Worm (Caenorhabditis elegans) whole organism, young adult: ENCODE results near the gene str-9.

ENCODE experiments used
- D2030.7 ChIP-seq: fragments of 200-800 bp; sonication (Bioruptor generic); IDR thresholded peaks from 2 replicates; pipeline ENCODE4 v1.3.6; 2022; ENCODE audit warnings: missing genetic modification reagents, missing genetic modification characterization, missing compliant biosample characterization
- F23B12.7 ChIP-seq: sonication (generic microtip); optimal IDR thresholded peaks from 2 replicates; lab custom pipeline; 2017; ENCODE audit warnings: missing genetic modification characterization, mild to moderate bottlenecking, missing compliant biosample characterization, antibody characterized with exemption, moderate library complexity; ENCODE audit not compliant: insufficient read depth
- F33H1.4 ChIP-seq: fragments of 200-800 bp; sonication (Bioruptor generic); IDR thresholded peaks from 2 replicates; pipeline ENCODE4 v1.3.6; 2022; ENCODE audit warnings: missing genetic modification reagents, missing genetic modification characterization, missing compliant biosample characterization
- F57A8.1 ChIP-seq: fragments of 200-800 bp; sonication (Bioruptor generic); optimal IDR thresholded peaks from 2 replicates; lab custom pipeline; 2018; ENCODE audit warnings: mild to moderate bottlenecking, missing genetic modification characterization, moderate library complexity, missing compliant biosample characterization
- K11D2.4 ChIP-seq: fragments of 200-800 bp; sonication (Bioruptor generic); IDR thresholded peaks from 2 replicates; pipeline ENCODE4 v1.3.6; 2022; ENCODE audit warnings: missing genetic modification reagents, missing genetic modification characterization, missing compliant biosample characterization
- Y56A3A.18 ChIP-seq: fragments of 200-800 bp; sonication (Bioruptor generic); IDR thresholded peaks from 2 replicates; pipeline ENCODE4 v1.3.6; 2022; ENCODE audit warnings: missing genetic modification reagents, missing genetic modification characterization, missing compliant biosample characterization
- attf-3 ChIP-seq: fragments of 200-800 bp; sonication (Bioruptor generic); conservative IDR thresholded peaks from 2 replicates; pipeline ENCODE4 v1.3.6; 2022; ENCODE audit warnings: missing genetic modification reagents, missing genetic modification characterization, missing compliant biosample characterization
- attf-5 ChIP-seq: fragments of 200-800 bp; sonication (Bioruptor generic); optimal IDR thresholded peaks from 2 replicates; lab custom pipeline; 2018; ENCODE audit warnings: mild to moderate bottlenecking, missing genetic modification characterization, missing compliant biosample characterization
- bed-1 ChIP-seq: fragments of 200-800 bp; sonication (Bioruptor generic); IDR thresholded peaks from 2 replicates; pipeline ENCODE4 v1.3.6; 2022; ENCODE audit warnings: missing genetic modification reagents, missing genetic modification characterization, missing compliant biosample characterization
- ceh-100 ChIP-seq: fragments of 200-800 bp; sonication (Bioruptor generic); IDR thresholded peaks from 2 replicates; pipeline ENCODE4 v1.3.6; 2022; ENCODE audit warnings: missing genetic modification reagents, missing genetic modification characterization, missing compliant biosample characterization
- ceh-27 ChIP-seq: fragments of 200-800 bp; sonication (Bioruptor generic); optimal IDR thresholded peaks from 2 replicates; lab custom pipeline; 2018; ENCODE audit warnings: mild to moderate bottlenecking, missing genetic modification characterization, moderate library complexity, missing compliant biosample characterization
- ceh-91 ChIP-seq: fragments of 200-800 bp; sonication (Bioruptor generic); IDR thresholded peaks from 2 replicates; pipeline ENCODE4 v1.3.6; 2022; ENCODE audit warnings: missing genetic modification reagents, missing genetic modification characterization, missing compliant biosample characterization
- die-1 ChIP-seq: sonication (generic microtip); optimal IDR thresholded peaks from 2 replicates; lab custom pipeline; 2016; ENCODE audit warnings: missing genotype, mild to moderate bottlenecking, missing genetic modification characterization, missing compliant biosample characterization
- dpff-1 ChIP-seq: sonication (generic microtip); optimal IDR thresholded peaks from 2 replicates; lab custom pipeline; 2017; ENCODE audit warnings: mild to moderate bottlenecking, missing genetic modification characterization, missing compliant biosample characterization
- dpl-1 ChIP-seq: fragments of 150-350 bp; optimal IDR thresholded peaks from 2 replicates; lab custom pipeline; 2014; ENCODE audit warnings: missing biosample characterization, missing genetic modification reagents, missing genetic modification characterization
- efl-1 ChIP-seq: fragments of 150-350 bp; optimal IDR thresholded peaks from 2 replicates; lab custom pipeline; 2014; ENCODE audit warnings: missing biosample characterization, missing genetic modification reagents, missing genetic modification characterization
- egrh-3 ChIP-seq: fragments of 200-800 bp; sonication (Bioruptor generic); IDR thresholded peaks from 2 replicates; pipeline ENCODE4 v1.3.6; 2022; ENCODE audit warnings: missing genetic modification reagents, missing genetic modification characterization, missing compliant biosample characterization
- ekl-4 ChIP-seq: fragments of 200-800 bp; sonication (Bioruptor generic); IDR thresholded peaks from 2 replicates; pipeline ENCODE4 v1.3.6; 2022; ENCODE audit warnings: missing genetic modification reagents, missing genetic modification characterization, missing compliant biosample characterization
- hlh-12 ChIP-seq: sonication (generic microtip); optimal IDR thresholded peaks from 2 replicates; lab custom pipeline; 2016; ENCODE audit warnings: missing genetic modification characterization, missing compliant biosample characterization
- hrde-1 ChIP-seq: sonication (generic microtip); optimal IDR thresholded peaks from 2 replicates; lab custom pipeline; 2016; ENCODE audit warnings: missing genetic modification characterization, mild to moderate bottlenecking, missing compliant biosample characterization, moderate library complexity, missing genotype, missing genetic modification reagents, borderline replicate concordance
- hsf-1 ChIP-seq: fragments of 200-800 bp; sonication (Bioruptor generic); IDR thresholded peaks from 2 replicates; pipeline ENCODE4 v1.3.6; 2022; ENCODE audit warnings: missing genetic modification reagents, missing genetic modification characterization, missing compliant biosample characterization
- let-607 ChIP-seq, 2 experiments: fragments of 200-800 bp in 1 of 2; sonication (Bioruptor generic) in 1 of 2; sonication (generic microtip) in 1 of 2; optimal IDR thresholded peaks; 2 replicates each; lab custom pipeline; 2016 to 2018; ENCODE audit warnings: mild to moderate bottlenecking in 2 of 2, missing compliant biosample characterization in 2 of 2, missing genetic modification characterization in 2 of 2, moderate library complexity in 2 of 2, missing genotype in 1 of 2
- lin-26 ChIP-seq: fragments of 200-800 bp; sonication (Bioruptor generic); IDR thresholded peaks from 2 replicates; pipeline ENCODE4 v1.3.6; 2022; ENCODE audit warnings: missing genetic modification reagents, missing genetic modification characterization, missing compliant biosample characterization
- lin-40 ChIP-seq: sonication (generic microtip); optimal IDR thresholded peaks from 2 replicates; lab custom pipeline; 2016; ENCODE audit warnings: missing genetic modification characterization, mild to moderate bottlenecking, missing compliant biosample characterization, missing genotype, missing genetic modification reagents
- madf-6 ChIP-seq: fragments of 200-800 bp; sonication (Bioruptor generic); IDR thresholded peaks from 2 replicates; pipeline ENCODE4 v1.3.6; 2022; ENCODE audit warnings: missing genetic modification reagents, missing genetic modification characterization, missing compliant biosample characterization
- mcd-1 ChIP-seq: fragments of 200-800 bp; sonication (Bioruptor generic); IDR thresholded peaks from 2 replicates; pipeline ENCODE4 v1.3.6; 2022; ENCODE audit warnings: missing genetic modification reagents, missing genetic modification characterization, missing compliant biosample characterization
- mes-4 ChIP-seq: sonication (generic microtip); optimal IDR thresholded peaks from 2 replicates; lab custom pipeline; 2016; ENCODE audit warnings: missing genotype, missing genetic modification characterization, missing compliant biosample characterization
- mxl-1 ChIP-seq: sonication (generic microtip); optimal IDR thresholded peaks from 2 replicates; lab custom pipeline; 2016; ENCODE audit warnings: missing genetic modification characterization, missing compliant biosample characterization
- nhr-120 ChIP-seq: fragments of 200-800 bp; sonication (Bioruptor generic); IDR thresholded peaks from 2 replicates; pipeline ENCODE4 v1.3.6; 2022; ENCODE audit warnings: missing genetic modification characterization, missing compliant biosample characterization
- sea-2 ChIP-seq: fragments of 200-800 bp; sonication (Bioruptor generic); IDR thresholded peaks from 2 replicates; pipeline ENCODE4 v1.3.6; 2022; ENCODE audit warnings: missing genetic modification characterization, missing compliant biosample characterization
- snpc-4 ChIP-seq, 5 experiments: fragments of 150-350 bp in 1 of 5; sonication (generic microtip) in 4 of 5; optimal IDR thresholded peaks; 2 replicates each; lab custom pipeline; 2014 to 2018; ENCODE audit warnings: missing genetic modification characterization in 5 of 5, missing biosample characterization in 3 of 5, antibody characterized with exemption in 2 of 5, mild to moderate bottlenecking in 2 of 5, missing compliant biosample characterization in 2 of 5, missing genotype in 2 of 5, moderate library complexity in 2 of 5, missing genetic modification reagents in 1 of 5
- sptf-2 ChIP-seq: fragments of 200-800 bp; sonication (Bioruptor generic); optimal IDR thresholded peaks from 2 replicates; lab custom pipeline; 2018; ENCODE audit warnings: mild to moderate bottlenecking, missing genetic modification characterization, missing compliant biosample characterization
- tlf-1 ChIP-seq: fragments of 200-800 bp; sonication (Bioruptor generic); optimal IDR thresholded peaks from 2 replicates; lab custom pipeline; 2018; ENCODE audit warnings: mild to moderate bottlenecking, missing genetic modification characterization, missing compliant biosample characterization
- ztf-18 ChIP-seq: sonication (generic microtip); optimal IDR thresholded peaks from 2 replicates; lab custom pipeline; 2016; ENCODE audit warnings: missing genotype, mild to moderate bottlenecking, missing genetic modification characterization, missing compliant biosample characterization
- ztf-26 ChIP-seq: sonication (generic microtip); optimal IDR thresholded peaks from 2 replicates; lab custom pipeline; 2017; ENCODE audit warnings: missing genetic modification characterization, missing compliant biosample characterization

str-9 gene

ce11 chrV:15767385-15767784, 8.8 kb downstream of the str-9 start (continued):
- 0 out of 2 replicates have a peak, but pooled peaks have one; percentile 60 for TF ChIP-seq sea-2 (GFP tag; lab: Robert Waterston, UW)
- TF ChIP-seq F33H1.4 = peak; percentile 27; the same call in 1 of the 2 replicates
- peak; percentile 41; the same call in 1 of the 2 replicates for TF ChIP-seq egrh-3
- TF ChIP-seq hrde-1 (tag; lab: Kevin White, UChicago) = peak; percentile 17
- TF ChIP-seq attf-3 = 0 out of 2 replicates have a peak, but pooled peaks have one; percentile 35
- TF ChIP-seq die-1 (tag; lab: Kevin White, UChicago) = peak; percentile 28
- TF ChIP-seq Y56A3A.18 (GFP tag; lab: Robert Waterston, UW) = peak; percentile 66
- TF ChIP-seq bed-1 (GFP tag; lab: Robert Waterston, UW) = peak; percentile 84; the same call in 1 of the 2 replicates

ce11 chrV:15769072-15769471, 10.5 kb downstream of the str-9 start, which contains the start of gene F57A10.4:
Gene F57A10.4 (plus strand): TSS chrV:15769438.
- TF ChIP-seq attf-5 = no peak
- no peak for TF ChIP-seq hsf-1
- no peak for TF ChIP-seq K11D2.4 (GFP tag; lab: Robert Waterston, UW)
- TF ChIP-seq lin-26 (GFP tag; lab: Robert Waterston, UW) = no peak
- no peak for TF ChIP-seq hlh-12 (tag; lab: Kevin White, UChicago)
- peak; percentile 36; the same call in 1 of the 2 replicates for TF ChIP-seq mcd-1 (GFP tag; lab: Robert Waterston, UW)
- no peak for TF ChIP-seq lin-40 (tag; lab: Kevin White, UChicago)
- TF ChIP-seq snpc-4 (GFP tag; optimal IDR thresholded peaks at IDR 0.05; lab: Kevin White, UChicago) = no peak
- TF ChIP-seq snpc-4 (tag; optimal IDR thresholded peaks at IDR 0.05; lab: Kevin White, UChicago) = no peak
- TF ChIP-seq tlf-1 (GFP tag; lab: Kevin White, UChicago) = no peak
- no peak for TF ChIP-seq mes-4 (tag; lab: Kevin White, UChicago)
- TF ChIP-seq madf-6 = peak; percentile 38; the same call in 1 of the 2 replicates
- peak; percentile 45 for TF ChIP-seq efl-1 (GFP tag; lab: Kevin White, UChicago)
- no peak for TF ChIP-seq F57A8.1
- no peak for TF ChIP-seq ekl-4 (GFP tag; lab: Robert Waterston, UW)
- TF ChIP-seq dpl-1 (GFP tag; lab: Kevin White, UChicago) = no peak
- no peak for TF ChIP-seq dpff-1 (tag; lab: Kevin White, UChicago)
- TF ChIP-seq sptf-2 (GFP tag; lab: Kevin White, UChicago) = no peak
- peak; percentile 35 for TF ChIP-seq ztf-18
- no peak for TF ChIP-seq ceh-27 (GFP tag; lab: Kevin White, UChicago)
- TF ChIP-seq mxl-1 (tag; lab: Kevin White, UChicago) = no peak
- no peak for TF ChIP-seq F23B12.7 (tag; lab: Kevin White, UChicago)
- peak; percentile 85 for TF ChIP-seq ceh-100 (GFP tag; lab: Robert Waterston, UW)
- no peak for TF ChIP-seq let-607 (tag; optimal IDR thresholded peaks at IDR 0.05; lab: Kevin White, UChicago)
- TF ChIP-seq ceh-91 (GFP tag; lab: Robert Waterston, UW) = peak; percentile 29; the same call in 1 of the 2 replicates
- TF ChIP-seq D2030.7 (GFP tag; lab: Robert Waterston, UW) = peak; percentile 46; the same call in 1 of the 2 replicates
- TF ChIP-seq ztf-26 (tag; lab: Kevin White, UChicago) = no peak
- TF ChIP-seq nhr-120 = no peak

ce11 chrV:15773141-15773540, 14.6 kb downstream of the str-9 start, which contains the start of gene nhr-60:
Gene nhr-60 (minus strand): TSS chrV:15773241.
- no peak for TF ChIP-seq ceh-91 (GFP tag; lab: Robert Waterston, UW)
